Worm (Caenorhabditis elegans) whole organism, L1 larva: ENCODE results near the gene D1044.6.

Experiments
- C04F5.9 ChIP-seq: sonication (generic microtip); optimal IDR thresholded peaks from 2 replicates; lab custom pipeline; 2016; ENCODE audit warnings: missing genetic modification characterization, missing compliant biosample characterization
- C16A3.4 ChIP-seq: fragments of 150-350 bp; optimal IDR thresholded peaks from 2 replicates; lab custom pipeline; 2014; ENCODE audit warnings: missing biosample characterization, missing genetic modification characterization
- aha-1 ChIP-seq: fragments of 150-350 bp; optimal IDR thresholded peaks from 2 replicates; lab custom pipeline; 2014; ENCODE audit warnings: missing biosample characterization, missing genetic modification characterization
- ceh-82 ChIP-seq, 3 experiments: fragments of 150-350 bp in 1 of 3; sonication (generic microtip) in 2 of 3; optimal IDR thresholded peaks; 2 replicates each; lab custom pipeline; 2014 to 2017; ENCODE audit warnings: missing biosample characterization in 3 of 3, missing genetic modification characterization in 3 of 3
- dpl-1 ChIP-seq, 3 experiments: fragments of 150-350 bp in 2 of 3; sonication (generic microtip) in 1 of 3; optimal IDR thresholded peaks; 2 replicates each; lab custom pipeline; 2014 to 2017; ENCODE audit warnings: missing biosample characterization in 3 of 3, missing genetic modification characterization in 3 of 3, missing genetic modification reagents in 3 of 3
- efl-1 ChIP-seq, 4 experiments: fragments of 150-350 bp; optimal IDR thresholded peaks in 3 of 4; peaks in 1 of 4; 1 replicate in 1 of 4; 2 replicates in 3 of 4; lab custom pipeline; 2014; ENCODE audit warnings: missing biosample characterization in 2 of 4, missing genetic modification characterization in 2 of 4, missing genetic modification reagents in 2 of 4
- egl-13 ChIP-seq: sonication (generic microtip); optimal IDR thresholded peaks from 2 replicates; lab custom pipeline; 2016; ENCODE audit warnings: missing genotype, missing genetic modification reagents, missing genetic modification characterization, missing compliant biosample characterization
- egl-27 ChIP-seq, 2 experiments: fragments of 150-350 bp in 1 of 2; sonication (generic microtip); optimal IDR thresholded peaks; 3 replicates each; lab custom pipeline; 2017 to 2018; ENCODE audit warnings: missing biosample characterization in 2 of 2, missing genetic modification characterization in 2 of 2, missing genetic modification reagents in 2 of 2
- ets-5 ChIP-seq: fragments of 200-800 bp; sonication (Bioruptor generic); IDR thresholded peaks from 2 replicates; pipeline ENCODE4 v1.3.6; 2022; ENCODE audit warnings: missing genetic modification characterization, missing compliant biosample characterization
- fkh-10 ChIP-seq: sonication (generic microtip); optimal IDR thresholded peaks from 2 replicates; lab custom pipeline; 2017; ENCODE audit warnings: missing biosample characterization, missing genetic modification reagents, missing genetic modification characterization
- hlh-17 ChIP-seq: fragments of 200-800 bp; sonication (Bioruptor generic); optimal IDR thresholded peaks from 2 replicates; lab custom pipeline; 2018; ENCODE audit warnings: missing genetic modification characterization, mild to moderate bottlenecking, missing compliant biosample characterization, moderate library complexity, borderline replicate concordance
- hpl-2 ChIP-seq: fragments of 150-350 bp; optimal IDR thresholded peaks from 2 replicates; lab custom pipeline; 2014; ENCODE audit warnings: missing biosample characterization, missing genetic modification reagents, missing genetic modification characterization
- lin-14 ChIP-seq: fragments of 200-800 bp; sonication (Bioruptor generic); optimal IDR thresholded peaks from 2 replicates; lab custom pipeline; 2018; ENCODE audit warnings: mild to moderate bottlenecking, missing genetic modification characterization, moderate library complexity, missing compliant biosample characterization
- mep-1 ChIP-seq: fragments of 150-350 bp; optimal IDR thresholded peaks from 2 replicates; lab custom pipeline; 2014; ENCODE audit warnings: missing biosample characterization, missing genetic modification characterization
- nhr-20 ChIP-seq: sonication (generic microtip); optimal IDR thresholded peaks from 2 replicates; lab custom pipeline; 2016; ENCODE audit warnings: mild to moderate bottlenecking, missing genetic modification characterization, missing compliant biosample characterization
- nhr-85 ChIP-seq: sonication (generic microtip); peaks from one replicate; lab custom pipeline; 2016; ENCODE audit warnings: missing genetic modification characterization, inconsistent platforms, missing compliant biosample characterization
- rnt-1 ChIP-seq: sonication (generic microtip); optimal IDR thresholded peaks from 2 replicates; lab custom pipeline; 2016; ENCODE audit warnings: mild to moderate bottlenecking, missing genetic modification characterization, moderate library complexity, missing compliant biosample characterization
- swsn-7 ChIP-seq: sonication (generic microtip); optimal IDR thresholded peaks from 2 replicates; lab custom pipeline; 2016; ENCODE audit warnings: missing genetic modification characterization, missing compliant biosample characterization
- tbx-2 ChIP-seq: sonication (generic microtip); optimal IDR thresholded peaks from 2 replicates; lab custom pipeline; 2016; ENCODE audit warnings: missing genetic modification characterization, missing compliant biosample characterization
- unc-130 ChIP-seq: fragments of 150-350 bp; optimal IDR thresholded peaks from 2 replicates; lab custom pipeline; 2017; ENCODE audit warnings: missing biosample characterization, missing genetic modification characterization, inconsistent platforms
- unc-30 ChIP-seq: sonication (generic microtip); optimal IDR thresholded peaks from 2 replicates; lab custom pipeline; 2017; ENCODE audit warnings: missing biosample characterization, missing genetic modification characterization
- zag-1 ChIP-seq: fragments of 150-350 bp; optimal IDR thresholded peaks from 2 replicates; lab custom pipeline; 2014; ENCODE audit warnings: missing biosample characterization, missing genetic modification characterization

D1044.6 gene

ce11 chrIII:5498973-5499372 lies 44.0 kb downstream of the D1044.6 start, which contains the start of gene R02F2.9 (continued):
- TF ChIP-seq nhr-20 (tag; lab: Kevin White, UChicago) (peak; percentile 72), C16A3.4 (peak; percentile 42), unc-30 (tag; lab: Kevin White, UChicago) (no peak), zag-1 (tag; lab: Kevin White, UChicago) (no peak), ceh-82 (tag; optimal IDR thresholded peaks at IDR 0.05; lab: Kevin White, UChicago) (peak in 2 of 3 experiments; percentile 44 to 57), tbx-2 (tag; lab: Kevin White, UChicago) (peak; percentile 70), swsn-7 (tag; lab: Kevin White, UChicago) (peak; percentile 71), fkh-10 (no peak), lin-14 (GFP tag; lab: Kevin White, UChicago) (peak; percentile 58)

DNA sequence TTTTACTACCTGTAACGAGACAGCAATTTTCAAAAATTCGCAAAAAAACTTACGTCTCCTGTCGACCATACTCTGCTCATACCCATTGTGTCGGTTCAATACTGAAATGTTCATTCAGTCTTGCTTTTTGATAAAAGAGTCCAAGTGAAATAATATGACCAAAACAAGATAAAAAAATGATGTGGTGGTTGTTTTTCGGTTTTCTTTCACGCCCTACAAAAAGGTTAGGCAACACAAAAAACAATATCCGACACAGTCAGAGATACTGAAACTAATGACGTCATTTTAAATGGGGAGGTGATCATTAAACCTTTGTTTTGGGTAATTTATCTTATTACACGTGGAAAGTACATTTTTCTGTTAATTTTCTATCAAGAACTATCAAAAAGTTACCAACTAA lies 47.8 kb downstream of the D1044.6 start, which contains the start of gene R02F2.8:
Gene R02F2.8 (minus strand): TSS at position 101 of the 400 bp plus-strand sequence.
- no peak for TF ChIP-seq mep-1 (tag; lab: Kevin White, UChicago)
- TF ChIP-seq hpl-2 (GFP tag; lab: Kevin White, UChicago), result no peak
- no peak for TF ChIP-seq fkh-10
- TF ChIP-seq ets-5 (GFP tag; lab: Robert Waterston, UW), result no peak
- no peak for TF ChIP-seq unc-130 (tag; lab: Kevin White, UChicago)
- TF ChIP-seq egl-13 (tag; lab: Kevin White, UChicago), result no peak
- no peak for TF ChIP-seq dpl-1 (GFP tag; optimal IDR thresholded peaks at IDR 0.05; lab: Kevin White, UChicago)
- no peak for TF ChIP-seq egl-27 (tag; optimal IDR thresholded peaks at IDR 0.05; lab: Kevin White, UChicago)
- TF ChIP-seq hlh-17, result no peak
- TF ChIP-seq aha-1 (tag; lab: Kevin White, UChicago), result no peak

DNA sequence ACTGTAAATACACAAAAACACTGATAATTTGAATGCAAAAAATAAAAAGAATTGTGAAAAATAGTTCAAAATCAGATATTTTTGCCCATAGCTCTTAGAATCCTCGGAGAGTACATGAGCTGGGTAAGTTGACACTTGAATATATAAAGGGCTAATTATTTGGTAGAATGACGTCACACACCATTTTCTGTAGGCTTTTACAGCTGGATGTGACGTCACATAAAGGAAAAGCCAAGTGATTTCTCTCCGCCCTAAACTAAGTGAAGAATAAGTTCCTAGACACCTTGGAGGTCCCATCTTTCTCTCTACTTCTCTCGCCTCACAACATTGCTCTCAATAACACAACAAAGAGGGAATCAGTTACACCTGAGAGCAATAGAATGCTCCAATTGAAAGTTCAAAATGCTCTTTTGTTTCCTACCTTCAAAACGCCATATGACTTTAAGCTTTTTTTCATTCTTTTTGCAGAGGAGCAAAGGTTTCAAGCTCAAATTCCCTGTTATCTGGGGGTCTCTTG lies 55.8 kb downstream of the D1044.6 start, which contains the start of gene osg-1:
Gene osg-1 (plus strand): TSS at position 467 of the 517 bp plus-strand sequence.
- TF ChIP-seq efl-1 (optimal IDR thresholded peaks at IDR 0.05; lab: Kevin White, UChicago) (no peak), efl-1 (GFP tag; optimal IDR thresholded peaks at IDR 0.05 in 1 of 2; lab: Kevin White, UChicago) (peak in 1 of 2 experiments; percentile 45), mep-1 (tag; lab: Kevin White, UChicago) (no peak), nhr-85 (tag; lab: Kevin White, UChicago) (peak; percentile 9)

ce11 chrIII:5486345-5486744 lies 56.6 kb downstream of the D1044.6 start:
- TF ChIP-seq rnt-1 (tag; lab: Kevin White, UChicago), result peak; percentile 26
- no peak for TF ChIP-seq efl-1 (optimal IDR thresholded peaks at IDR 0.05; lab: Kevin White, UChicago)
- TF ChIP-seq efl-1 (GFP tag; optimal IDR thresholded peaks at IDR 0.05 in 1 of 2; lab: Kevin White, UChicago), result peak in 1 of 2 experiments; percentile 42
- TF ChIP-seq C04F5.9 (tag; lab: Kevin White, UChicago), result no peak
